Worm (Caenorhabditis elegans) whole organism, L3 larva: ENCODE measurements around the gene F37B12.3.

Experiments
- egl-27 ChIP-seq: sonication (generic microtip); optimal IDR thresholded peaks from 4 replicates; lab custom pipeline; 2017; ENCODE audit warnings: missing biosample characterization, missing genetic modification reagents, missing genetic modification characterization
- elt-2 ChIP-seq: sonication (generic microtip); optimal IDR thresholded peaks from 2 replicates; lab custom pipeline; 2016; ENCODE audit warnings: missing genetic modification reagents, mild to moderate bottlenecking, missing genetic modification characterization, missing compliant biosample characterization
- elt-3 ChIP-seq, 3 experiments: fragments of 150-350 bp in 1 of 3; sonication (generic microtip) in 2 of 3; optimal IDR thresholded peaks; 2 replicates in 2 of 3; 4 replicates in 1 of 3; lab custom pipeline; 2014 to 2017; ENCODE audit warnings: missing biosample characterization in 3 of 3, missing genetic modification characterization in 3 of 3
- jun-1 ChIP-seq: fragments of 150-350 bp; optimal IDR thresholded peaks from 2 replicates; lab custom pipeline; 2014; ENCODE audit warnings: missing biosample characterization, missing genetic modification reagents, missing genetic modification characterization
- lin-39 ChIP-seq: fragments of 150-350 bp; optimal IDR thresholded peaks from 2 replicates; lab custom pipeline; 2018; ENCODE audit warnings: missing biosample characterization, missing genetic modification reagents, missing genetic modification characterization
- mml-1 ChIP-seq: fragments of 150-350 bp; sonication (generic microtip); optimal IDR thresholded peaks from 3 replicates; lab custom pipeline; 2014; ENCODE audit warnings: missing biosample characterization, missing genetic modification characterization
- nfya-1 ChIP-seq: sonication (generic microtip); optimal IDR thresholded peaks from 2 replicates; lab custom pipeline; 2017; ENCODE audit warnings: missing genetic modification characterization, mild to moderate bottlenecking, missing compliant biosample characterization, antibody characterized with exemption, moderate library complexity; ENCODE audit not compliant: insufficient read depth
- nhr-12 ChIP-seq: fragments of 150-350 bp; optimal IDR thresholded peaks from 2 replicates; lab custom pipeline; 2014; ENCODE audit warnings: missing biosample characterization, missing genetic modification characterization
- pha-4 ChIP-seq: fragments of 150-350 bp; optimal IDR thresholded peaks from 2 replicates; lab custom pipeline; 2014; ENCODE audit warnings: missing biosample characterization, missing genetic modification reagents, missing genetic modification characterization
- pqm-1 ChIP-seq: fragments of 150-350 bp; optimal IDR thresholded peaks from 2 replicates; lab custom pipeline; 2017; ENCODE audit warnings: missing biosample characterization, missing genetic modification characterization, inconsistent platforms

Gene F37B12.3

ce11 chrII:8990267-8990666 lies 50.9 kb downstream of the F37B12.3 start:
- no peak for TF ChIP-seq lin-39 (tag; lab: Kevin White, UChicago)
- TF ChIP-seq elt-3 (tag; optimal IDR thresholded peaks at IDR 0.05; lab: Kevin White, UChicago) = no peak
- TF ChIP-seq jun-1 (tag; lab: Kevin White, UChicago) = peak; percentile 28
- no peak for TF ChIP-seq nhr-12 (tag; lab: Kevin White, UChicago)
- peak; percentile 43 for TF ChIP-seq elt-2 (tag; lab: Kevin White, UChicago)
- no peak for TF ChIP-seq mml-1 (tag; lab: Kevin White, UChicago)
- peak; percentile 65 for TF ChIP-seq pha-4 (tag; lab: Kevin White, UChicago)
- TF ChIP-seq nfya-1 (tag; lab: Kevin White, UChicago) = no peak
- TF ChIP-seq egl-27 (tag; lab: Kevin White, UChicago) = no peak
- peak; percentile 38 for TF ChIP-seq pqm-1 (tag; lab: Kevin White, UChicago)
- TF ChIP-seq, all 47 proteins: peak for 4
